Worm (Caenorhabditis elegans) whole organism, L4 larva: ENCODE data around the gene T22F3.12.
"Not testable (repeated sequence)": the region's sequence is repeated elsewhere in the genome, so short reads cannot be mapped to it uniquely, and the experiment has no call there.

Source experiments
- D1046.2 ChIP-seq: fragments of 200-800 bp; sonication (Bioruptor generic); IDR thresholded peaks from 2 replicates; pipeline ENCODE4 v1.3.6; 2022; ENCODE audit warnings: missing genetic modification characterization, missing compliant biosample characterization
- F49E8.2 ChIP-seq: sonication (generic microtip); optimal IDR thresholded peaks from 2 replicates; lab custom pipeline; 2016; ENCODE audit warnings: missing compliant biosample characterization, mild to moderate bottlenecking, missing genetic modification characterization, borderline replicate concordance
- R02D3.7 ChIP-seq: fragments of 150-350 bp; sonication (generic microtip); optimal IDR thresholded peaks from 3 replicates; lab custom pipeline; 2014; ENCODE audit warnings: missing biosample characterization, missing genetic modification characterization
- Y105C5A.15 ChIP-seq: fragments of 200-800 bp; sonication (Bioruptor generic); IDR thresholded peaks from 2 replicates; pipeline ENCODE4 v1.3.6; 2022; ENCODE audit warnings: missing genetic modification characterization, missing compliant biosample characterization
- aha-1 ChIP-seq: fragments of 150-350 bp; peaks from one replicate; lab custom pipeline; 2014; ENCODE audit warnings: missing biosample characterization, missing genetic modification characterization
- ceh-62 ChIP-seq: sonication (generic microtip); optimal IDR thresholded peaks from 2 replicates; lab custom pipeline; 2017; ENCODE audit warnings: missing biosample characterization, missing genetic modification characterization
- ces-1 ChIP-seq: fragments of 150-350 bp; sonication (generic microtip); optimal IDR thresholded peaks from 4 replicates; lab custom pipeline; 2014; ENCODE audit warnings: missing biosample characterization, missing genetic modification reagents, missing genetic modification characterization
- cey-2 ChIP-seq: sonication (generic microtip); optimal IDR thresholded peaks from 3 replicates; lab custom pipeline; 2017; ENCODE audit warnings: missing genetic modification characterization, mild to moderate bottlenecking, missing compliant biosample characterization, antibody characterized with exemption, borderline replicate concordance; ENCODE audit not compliant: insufficient read depth
- dmd-6 ChIP-seq: fragments of 200-800 bp; sonication (Bioruptor generic); IDR thresholded peaks from 2 replicates; pipeline ENCODE4 v1.3.6; 2022; ENCODE audit warnings: missing genetic modification reagents, missing genetic modification characterization, missing compliant biosample characterization
- dmd-9 ChIP-seq: fragments of 200-800 bp; sonication (Bioruptor generic); IDR thresholded peaks from 2 replicates; pipeline ENCODE4 v1.3.6; 2022; ENCODE audit warnings: missing genetic modification reagents, missing genetic modification characterization, missing compliant biosample characterization
- duxl-1 ChIP-seq: sonication (generic microtip); optimal IDR thresholded peaks from 2 replicates; lab custom pipeline; 2016; ENCODE audit warnings: mild to moderate bottlenecking, missing genetic modification characterization, moderate library complexity, missing compliant biosample characterization; ENCODE audit not compliant: poor library complexity
- hlh-30 ChIP-seq: sonication (generic microtip); optimal IDR thresholded peaks from 2 replicates; lab custom pipeline; 2017; ENCODE audit warnings: antibody characterized with exemption, mild to moderate bottlenecking, missing genetic modification characterization, missing compliant biosample characterization; ENCODE audit not compliant: insufficient read depth
- lim-7 ChIP-seq: fragments of 200-800 bp; sonication (Bioruptor generic); IDR thresholded peaks from 2 replicates; pipeline ENCODE4 v1.3.6; 2022; ENCODE audit warnings: missing genetic modification characterization, missing compliant biosample characterization
- lin-38 ChIP-seq: fragments of 200-800 bp; sonication (Bioruptor generic); IDR thresholded peaks from 2 replicates; pipeline ENCODE4 v1.3.6; 2022; ENCODE audit warnings: missing genetic modification reagents, missing genetic modification characterization, missing compliant biosample characterization
- mdl-1 ChIP-seq, 2 experiments: fragments of 150-350 bp in 1 of 2; sonication (generic microtip) in 1 of 2; optimal IDR thresholded peaks; 2 replicates each; lab custom pipeline; 2014 to 2017; ENCODE audit warnings: missing biosample characterization in 2 of 2, missing genetic modification characterization in 2 of 2
- mes-2 ChIP-seq: sonication (generic microtip); optimal IDR thresholded peaks from 2 replicates; lab custom pipeline; 2016; ENCODE audit warnings: missing genotype, mild to moderate bottlenecking, missing genetic modification characterization, missing compliant biosample characterization; ENCODE audit not compliant: poor library complexity, severe bottlenecking
- mxl-3 ChIP-seq: fragments of 200-800 bp; sonication (Bioruptor generic); optimal IDR thresholded peaks from 2 replicates; lab custom pipeline; 2018; ENCODE audit warnings: mild to moderate bottlenecking, missing genetic modification characterization, missing compliant biosample characterization
- nhr-102 ChIP-seq: sonication (generic microtip); optimal IDR thresholded peaks from 2 replicates; lab custom pipeline; 2016; ENCODE audit warnings: mild to moderate bottlenecking, missing genetic modification characterization, moderate library complexity, missing compliant biosample characterization
- nhr-28 ChIP-seq: fragments of 150-350 bp; optimal IDR thresholded peaks from 2 replicates; lab custom pipeline; 2014; ENCODE audit warnings: missing biosample characterization, missing genetic modification characterization
- nhr-41 ChIP-seq: fragments of 200-800 bp; sonication (Bioruptor generic); IDR thresholded peaks from 2 replicates; pipeline ENCODE4 v1.3.6; 2022; ENCODE audit warnings: missing genetic modification reagents, missing genetic modification characterization, missing compliant biosample characterization
- nhr-42 ChIP-seq: fragments of 200-800 bp; sonication (Bioruptor generic); IDR thresholded peaks from 2 replicates; pipeline ENCODE4 v1.3.6; 2022; ENCODE audit warnings: missing genetic modification characterization, missing compliant biosample characterization
- nhr-76 ChIP-seq: fragments of 150-350 bp; optimal IDR thresholded peaks from 2 replicates; lab custom pipeline; 2014; ENCODE audit warnings: missing biosample characterization, missing genetic modification characterization
- pqm-1 ChIP-seq: sonication (generic microtip); optimal IDR thresholded peaks from 2 replicates; lab custom pipeline; 2017; ENCODE audit warnings: missing biosample characterization, missing genetic modification characterization
- rbr-2 ChIP-seq: sonication (generic microtip); optimal IDR thresholded peaks from 2 replicates; lab custom pipeline; 2016; ENCODE audit warnings: missing genotype, missing genetic modification characterization, missing compliant biosample characterization
- saeg-2 ChIP-seq: fragments of 200-800 bp; sonication (Bioruptor generic); IDR thresholded peaks from 2 replicates; pipeline ENCODE4 v1.3.6; 2022; ENCODE audit warnings: missing genetic modification reagents, missing genetic modification characterization, missing compliant biosample characterization
- sdz-12 ChIP-seq: fragments of 200-800 bp; sonication (Bioruptor generic); optimal IDR thresholded peaks from 2 replicates; lab custom pipeline; 2018; ENCODE audit warnings: mild to moderate bottlenecking, missing genetic modification characterization, missing compliant biosample characterization
- set-16 ChIP-seq: fragments of 200-800 bp; sonication (Bioruptor generic); IDR thresholded peaks from 2 replicates; pipeline ENCODE4 v1.3.6; 2022; ENCODE audit warnings: missing genetic modification reagents, missing genetic modification characterization, missing compliant biosample characterization
- snpc-4 ChIP-seq: fragments of 150-350 bp; optimal IDR thresholded peaks from 2 replicates; lab custom pipeline; 2014; ENCODE audit warnings: missing biosample characterization, missing genetic modification characterization
- tra-1 ChIP-seq: fragments of 200-800 bp; sonication (Bioruptor generic); IDR thresholded peaks from 2 replicates; pipeline ENCODE4 v1.3.6; 2022; ENCODE audit warnings: missing genetic modification reagents, missing genetic modification characterization, missing compliant biosample characterization
- unc-130 ChIP-seq: sonication (generic microtip); optimal IDR thresholded peaks from 2 replicates; lab custom pipeline; 2016; ENCODE audit warnings: missing genetic modification reagents, missing genetic modification characterization, missing compliant biosample characterization
- unc-62 ChIP-seq, 3 experiments: fragments of 150-350 bp in 1 of 3; sonication (generic microtip); optimal IDR thresholded peaks in 2 of 3; peaks in 1 of 3; 1 replicate in 1 of 3; 2 replicates in 2 of 3; lab custom pipeline; 2014 to 2017; ENCODE audit warnings: missing biosample characterization in 3 of 3, missing genetic modification characterization in 3 of 3, missing genetic modification reagents in 3 of 3, missing genotype in 1 of 3
- zip-11 ChIP-seq: fragments of 200-800 bp; sonication (Bioruptor generic); IDR thresholded peaks from 2 replicates; pipeline ENCODE4 v1.3.6; 2022; ENCODE audit warnings: missing genetic modification characterization, missing compliant biosample characterization

The T22F3.12 gene

DNA sequence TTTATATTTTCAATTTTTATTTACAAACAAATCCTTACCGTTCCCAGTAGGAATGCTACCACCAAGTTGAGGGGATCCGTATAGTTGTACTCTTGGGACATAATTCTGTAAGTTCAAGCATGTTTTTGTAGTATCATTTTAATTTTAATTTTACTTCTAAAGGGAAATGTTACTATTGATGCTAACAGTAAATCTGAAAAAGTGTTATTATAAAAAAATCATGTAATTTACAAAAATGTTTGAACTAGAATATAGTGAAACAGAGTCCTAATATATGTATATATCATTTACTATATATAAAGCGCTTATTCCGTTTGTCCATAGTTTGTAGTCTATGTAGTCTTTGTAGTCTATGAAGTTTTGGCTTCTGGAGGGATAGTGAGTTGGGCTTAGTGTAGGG lies 28.6 kb upstream of the T22F3.12 start, which contains the start of gene srx-93:
Gene srx-93 (minus strand): TSS at position 101 of the 400 bp plus-strand sequence.
- not testable (repeated sequence) for TF ChIP-seq Y105C5A.15 (GFP tag; lab: Robert Waterston, UW); ces-1 (GFP tag; lab: Kevin White, UChicago); nhr-102 (tag; lab: Kevin White, UChicago)

DNA sequence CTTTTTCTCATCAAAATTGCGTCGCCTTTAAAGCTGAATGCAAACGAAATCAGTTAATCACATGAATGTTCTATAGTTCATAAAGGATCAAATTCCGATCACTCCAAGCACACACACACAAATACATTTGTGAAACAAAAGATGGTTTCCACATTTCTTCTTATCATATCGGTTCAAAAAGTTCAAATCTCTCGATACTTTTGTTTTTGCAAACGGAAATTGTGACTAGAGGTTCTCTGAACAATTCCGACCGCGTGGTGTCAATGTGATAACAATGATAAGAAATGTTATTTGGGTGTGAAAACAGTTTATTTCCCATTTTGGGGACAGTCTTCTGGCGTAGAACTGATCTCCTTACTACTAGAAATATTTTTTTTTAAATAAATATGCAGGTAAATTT lies 24.8 kb upstream of the T22F3.12 start:
- TF ChIP-seq hlh-30 (tag; lab: Kevin White, UChicago), result no peak
- TF ChIP-seq dmd-9 (GFP tag; lab: Robert Waterston, UW), result no peak
- TF ChIP-seq mdl-1 (tag; optimal IDR thresholded peaks at IDR 0.05; lab: Kevin White, UChicago), result peak in 1 of 2 experiments; percentile 46
- TF ChIP-seq zip-11 (GFP tag; lab: Robert Waterston, UW), result no peak
- TF ChIP-seq nhr-76, result no peak
- TF ChIP-seq snpc-4 (tag; lab: Kevin White, UChicago), result no peak
- TF ChIP-seq mxl-3 (GFP tag; lab: Kevin White, UChicago), result peak; percentile 33
- TF ChIP-seq tra-1 (GFP tag; lab: Robert Waterston, UW), result no peak
- TF ChIP-seq ces-1 (GFP tag; lab: Kevin White, UChicago), result no peak
- no peak for TF ChIP-seq unc-130 (GFP tag; lab: Kevin White, UChicago)
- 0 out of 2 replicates have a peak, but pooled peaks have one; percentile 17 for TF ChIP-seq dmd-6
- no peak for TF ChIP-seq nhr-42 (GFP tag; lab: Robert Waterston, UW)
- no peak for TF ChIP-seq lin-38 (GFP tag; lab: Robert Waterston, UW)
- TF ChIP-seq lim-7 (GFP tag; lab: Robert Waterston, UW), result no peak
- peak; percentile 93 for TF ChIP-seq nhr-28
- no peak for TF ChIP-seq saeg-2 (GFP tag; lab: Robert Waterston, UW)

DNA sequence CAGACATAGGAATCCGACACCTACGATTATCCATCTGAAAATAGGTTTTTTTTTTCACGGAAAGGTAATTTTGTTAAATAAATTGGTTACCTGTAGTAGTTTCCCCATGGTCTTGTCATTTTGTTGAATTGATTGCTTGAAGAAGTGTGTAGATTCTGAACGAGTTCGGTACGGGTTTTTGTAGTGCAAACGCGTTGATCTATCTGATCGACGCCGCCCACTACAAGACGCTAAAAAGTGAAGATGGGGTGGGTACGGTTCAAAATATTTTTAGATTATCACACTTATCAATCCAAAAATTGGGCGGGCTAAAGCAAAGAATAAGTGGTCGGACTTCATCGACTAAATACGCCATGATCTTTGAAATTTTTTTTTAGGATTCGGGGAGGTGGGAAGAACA lies 22.4 kb upstream of the T22F3.12 start, which contains the start of gene T22F3.11:
Gene T22F3.11 (minus strand): TSS at position 157 of the 400 bp plus-strand sequence.
- TF ChIP-seq duxl-1 (tag; lab: Kevin White, UChicago) (no peak), nhr-28 (peak; percentile 78), aha-1 (tag; lab: Kevin White, UChicago) (peak; percentile 56)
- TF ChIP-seq, all 104 proteins: peak for 2

DNA sequence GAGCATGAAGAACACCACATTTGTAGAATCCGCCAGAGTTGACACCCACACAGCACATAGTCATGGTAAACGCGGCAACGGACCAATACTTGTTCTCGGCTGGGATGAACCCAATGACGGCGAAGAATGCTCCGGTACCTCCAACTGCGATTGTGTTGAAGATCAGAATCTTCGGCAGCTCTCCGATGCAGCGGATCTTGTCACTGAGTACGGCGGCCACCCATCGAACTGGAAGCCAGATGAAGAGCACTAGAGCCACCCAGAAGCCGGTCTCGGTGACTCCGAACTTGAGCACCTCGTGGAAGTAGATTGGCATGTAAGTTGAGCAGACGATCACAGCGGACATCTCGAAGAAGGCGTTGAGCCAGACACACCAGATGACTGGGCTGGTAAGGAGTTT lies 21.0 kb upstream of the T22F3.12 start:
- TF ChIP-seq set-16 (GFP tag; lab: Robert Waterston, UW) (peak; percentile 61), unc-62 (GFP tag; optimal IDR thresholded peaks at IDR 0.05 in 1 of 2; lab: Kevin White, UChicago) (peak in 1 of 2 experiments; percentile 13), unc-62 (tag; optimal IDR thresholded peaks at IDR 0.05; lab: Kevin White, UChicago) (no peak), F49E8.2 (no peak)
- TF ChIP-seq, all 104 proteins: peak for 2

DNA sequence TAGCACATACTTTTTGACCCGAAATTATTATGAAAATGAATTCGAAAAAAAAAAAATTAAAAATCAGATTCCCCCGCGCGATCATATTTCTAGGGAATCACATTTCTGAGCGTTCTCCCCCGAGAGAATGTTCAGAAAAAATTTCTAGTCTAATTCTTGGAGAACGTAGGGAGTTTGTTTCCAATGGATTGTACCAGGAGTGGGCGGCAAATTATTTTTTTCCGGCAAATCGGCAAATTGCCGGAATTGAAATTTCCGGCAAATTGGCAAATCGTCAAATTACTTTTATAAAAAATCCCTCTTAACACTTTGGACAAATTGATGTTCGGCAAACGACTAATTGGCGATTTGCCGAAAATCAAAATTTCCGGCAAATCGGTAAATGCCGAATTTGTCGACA lies 19.7 kb upstream of the T22F3.12 start, which contains the start of gene T22F3.10:
Gene T22F3.10 (minus strand): TSS at position 101 of the 400 bp plus-strand sequence.
- no peak for TF ChIP-seq pqm-1 (tag; lab: Kevin White, UChicago)
- no peak for TF ChIP-seq mes-2
- no peak for TF ChIP-seq rbr-2 (tag; lab: Kevin White, UChicago)
- TF ChIP-seq D1046.2, result no peak
- TF ChIP-seq hlh-30 (tag; lab: Kevin White, UChicago), result no peak

DNA sequence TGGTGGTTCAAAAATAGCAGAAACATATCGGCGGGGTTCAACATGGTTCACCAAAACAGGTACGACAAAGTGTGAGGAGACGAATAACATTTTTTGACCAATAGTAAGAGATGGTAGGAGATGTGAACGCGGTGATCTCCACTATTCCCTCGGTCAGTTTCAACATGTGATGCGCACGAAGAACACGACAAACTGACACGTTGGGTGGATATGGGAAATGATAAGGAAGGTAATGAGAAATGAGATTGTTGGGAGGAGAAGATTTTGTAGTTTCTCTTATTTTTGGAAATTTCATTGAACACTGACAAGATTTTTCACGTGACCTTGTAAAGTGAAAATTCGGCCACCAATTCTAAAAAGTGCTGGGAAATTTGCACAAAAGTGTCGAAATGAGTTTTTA lies 18.7 kb upstream of the T22F3.12 start:
- TF ChIP-seq hlh-30 (tag; lab: Kevin White, UChicago) (peak; percentile 35), mxl-3 (GFP tag; lab: Kevin White, UChicago) (peak; percentile 81), ceh-62 (no peak), dmd-6 (peak; percentile 64), mdl-1 (tag; optimal IDR thresholded peaks at IDR 0.05; lab: Kevin White, UChicago) (peak in 1 of 2 experiments; percentile 40), R02D3.7 (tag; lab: Kevin White, UChicago) (no peak), nhr-28 (peak; percentile 93), sdz-12 (no peak), nhr-41 (GFP tag; lab: Robert Waterston, UW) (no peak), dmd-9 (GFP tag; lab: Robert Waterston, UW) (no peak), cey-2 (no peak), duxl-1 (tag; lab: Kevin White, UChicago) (no peak)
